Worm (Caenorhabditis elegans): ENCODE measurements around the gene Y14H12A.2.

Gene Y14H12A.2

DNA sequence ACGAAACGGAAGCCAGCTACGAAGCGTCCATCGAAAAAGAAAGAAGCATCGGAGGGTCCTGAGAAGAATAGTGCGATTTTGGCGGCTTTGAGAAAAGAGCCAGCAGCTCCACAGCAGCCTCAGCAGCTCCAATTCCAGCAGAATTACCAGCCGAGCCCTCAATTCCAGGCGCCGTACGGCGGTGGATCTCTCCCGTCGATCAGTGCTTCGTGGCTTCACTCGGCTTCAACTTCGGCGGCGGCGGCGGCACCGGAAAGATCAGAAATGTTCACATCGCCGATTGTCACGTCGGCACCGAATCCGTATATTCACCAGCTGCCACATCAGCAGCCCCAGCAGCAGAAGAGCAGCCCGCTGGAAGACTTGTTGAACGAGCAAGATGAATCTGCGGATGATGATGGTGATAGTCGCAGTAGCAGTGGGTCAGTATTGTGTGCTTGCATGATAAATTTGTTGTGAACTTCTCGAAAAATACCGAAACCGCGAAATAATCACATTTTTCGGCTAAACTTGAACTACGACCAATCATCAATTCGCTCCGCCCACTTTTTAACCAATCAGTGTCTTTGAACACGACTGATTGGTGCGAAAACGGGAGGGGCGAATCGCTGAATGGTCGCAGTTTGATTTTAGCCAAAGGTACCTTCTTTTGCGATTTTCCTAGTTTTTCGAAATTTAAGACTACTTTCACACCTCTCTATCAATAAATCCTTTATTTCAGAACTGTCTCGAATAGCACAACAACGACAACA is 23.6 kb downstream of the Y14H12A.2 start:
- TF ChIP-seq ceh-24 (tag; optimal IDR thresholded peaks at IDR 0.05) (no peak), unc-86 (tag; optimal IDR thresholded peaks at IDR 0.05) (no peak), nfya-1 (tag; optimal IDR thresholded peaks at IDR 0.05) (peak; percentile 88)

DNA sequence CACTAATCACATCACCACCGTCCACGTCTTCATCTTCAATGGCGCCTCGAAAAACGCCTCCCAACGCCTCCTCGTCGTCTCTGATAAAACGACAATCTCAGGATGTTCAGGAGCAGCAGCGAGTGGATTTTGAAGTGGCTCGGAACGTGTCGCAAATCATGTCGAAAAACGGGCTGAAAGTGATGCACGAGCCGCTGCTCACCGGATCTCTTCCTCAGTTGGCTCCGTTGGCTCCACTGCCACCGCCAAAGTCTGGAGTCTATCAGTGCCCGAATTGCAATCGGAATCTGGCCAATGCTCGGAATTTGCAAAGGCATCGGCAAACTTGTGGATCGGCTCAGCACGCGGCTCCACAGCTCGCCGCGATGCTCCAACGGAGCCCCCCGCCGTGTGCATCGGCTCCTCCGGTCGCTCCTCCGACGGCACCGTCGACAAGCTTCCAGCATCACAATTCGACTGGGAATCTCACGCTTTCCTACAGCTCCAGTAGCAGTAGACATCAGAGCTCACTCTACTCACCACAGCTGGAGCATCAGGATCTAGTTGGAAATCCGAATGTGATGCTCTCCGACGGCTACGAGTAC is 25.1 kb downstream of the Y14H12A.2 start:
- TF ChIP-seq dmd-4 (tag; optimal IDR thresholded peaks at IDR 0.05; ENCODE audit: borderline replicate concordance) (no peak), syd-9 (tag; optimal IDR thresholded peaks at IDR 0.05) (no peak), Y22D7AL.16 (tag; optimal IDR thresholded peaks at IDR 0.05) (no peak), sdc-2 (tag; optimal IDR thresholded peaks at IDR 0.05) (peak; percentile 29)

DNA sequence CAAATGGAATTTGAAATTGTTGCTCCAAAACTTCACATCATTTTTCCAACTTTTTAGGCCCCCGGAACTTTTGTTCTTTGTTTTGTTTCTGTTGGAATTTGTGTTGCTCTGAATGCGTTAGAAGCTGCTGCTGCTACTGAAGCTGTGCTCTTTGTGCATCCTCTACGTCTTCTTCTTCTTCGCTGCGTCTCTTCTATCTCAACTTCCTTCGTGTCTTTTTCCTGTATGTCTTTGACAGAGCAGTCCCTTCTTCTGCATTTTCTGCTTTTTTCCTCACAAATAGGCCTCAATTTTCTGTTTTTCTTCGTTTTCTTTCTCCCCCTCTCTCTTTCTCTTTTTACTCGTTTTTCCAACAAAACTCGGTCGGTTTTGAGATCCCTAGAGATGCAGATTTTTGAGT is 28.2 kb downstream of the Y14H12A.2 start:
- TF ChIP-seq unc-3 (GFP tag; conservative IDR thresholded peaks at IDR 0.05) (no peak), unc-3 (tag; optimal IDR thresholded peaks at IDR 0.05) (no peak), ceh-31 (tag; optimal IDR thresholded peaks at IDR 0.05) (peak; percentile 17), tbx-2 (tag; optimal IDR thresholded peaks at IDR 0.05) (no peak)

DNA sequence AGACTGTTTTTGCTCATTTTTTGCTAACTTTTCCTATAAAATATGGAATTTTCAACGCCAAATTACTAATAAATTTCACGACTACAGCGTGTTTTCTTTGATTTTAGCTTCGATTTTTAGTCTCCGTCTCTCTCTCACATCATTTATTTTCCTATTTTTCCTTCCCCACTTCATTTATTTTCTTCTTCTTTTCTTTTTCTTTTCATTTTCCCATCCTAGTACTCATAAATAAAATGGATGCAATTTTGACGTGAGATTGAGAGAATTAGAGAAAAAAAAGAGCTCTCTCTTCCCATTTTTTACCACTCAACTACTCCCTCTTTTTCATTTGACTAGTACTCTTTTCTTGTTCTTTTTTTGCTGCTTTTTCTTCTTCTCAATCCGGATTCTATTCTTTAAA is 29.2 kb downstream of the Y14H12A.2 start:
- TF ChIP-seq ceh-45 (GFP tag; IDR thresholded peaks at IDR 0.05) = no peak
- TF ChIP-seq lim-6 (tag; optimal IDR thresholded peaks at IDR 0.05) = no peak
- TF ChIP-seq ceh-14 (tag; optimal IDR thresholded peaks at IDR 0.05) = no peak
- no peak for TF ChIP-seq madf-2 (tag; optimal IDR thresholded peaks at IDR 0.05)

DNA sequence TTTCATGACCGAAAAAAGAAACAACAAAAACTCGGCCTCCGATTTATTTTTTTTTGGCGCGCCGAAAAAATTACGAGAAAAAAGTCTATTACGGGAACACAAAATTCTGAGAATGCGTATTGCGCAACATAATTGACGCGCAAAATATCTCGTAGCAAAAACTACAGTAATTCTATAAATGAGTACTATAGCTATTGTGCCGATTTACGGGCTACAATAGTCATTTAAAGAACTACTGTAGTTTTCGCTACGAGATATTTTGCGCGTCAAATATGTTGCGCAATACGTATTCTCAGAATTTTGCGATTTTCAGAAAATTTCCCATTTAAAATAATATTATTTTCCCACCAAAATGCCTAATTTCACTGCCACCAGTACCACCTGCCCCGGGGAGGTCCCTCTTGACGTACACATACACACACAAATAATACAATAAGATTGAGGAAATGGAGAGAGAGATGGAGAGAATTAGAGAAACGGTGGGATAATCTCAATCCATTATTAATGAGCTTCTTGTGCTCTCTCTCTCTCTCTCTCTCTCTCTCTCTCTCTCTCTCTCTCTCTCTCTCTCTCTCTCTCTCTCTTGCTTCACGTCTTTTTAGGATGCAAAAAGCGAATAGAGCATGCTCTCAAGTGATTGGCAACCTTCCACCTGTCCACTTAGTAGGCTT is 29.9 kb downstream of the Y14H12A.2 start:
- TF ChIP-seq hlh-6 (tag; optimal IDR thresholded peaks at IDR 0.05) = no peak
- no peak for TF ChIP-seq hlh-13 (GFP tag; optimal IDR thresholded peaks at IDR 0.05)
- no peak for TF ChIP-seq hlh-15 (tag; optimal IDR thresholded peaks at IDR 0.05)
- TF ChIP-seq K09A11.1 (tag; optimal IDR thresholded peaks at IDR 0.05; ENCODE audit: insufficient read depth) = no peak
- no peak for TF ChIP-seq zip-5 (tag; optimal IDR thresholded peaks at IDR 0.05)
- TF ChIP-seq madf-2 (tag; optimal IDR thresholded peaks at IDR 0.05) = no peak
- TF ChIP-seq sdc-2 (tag; optimal IDR thresholded peaks at IDR 0.05) = no peak
- TF ChIP-seq che-1 (tag; optimal IDR thresholded peaks at IDR 0.05) = no peak
- TF ChIP-seq ttx-3 (tag; optimal IDR thresholded peaks at IDR 0.05) = peak; percentile 12
- no peak for TF ChIP-seq rnt-1 (tag; optimal IDR thresholded peaks at IDR 0.05)
- TF ChIP-seq ets-4 (tag; optimal IDR thresholded peaks at IDR 0.05) = no peak
- TF ChIP-seq ceh-18 (tag; optimal IDR thresholded peaks at IDR 0.05) = no peak
- no peak for TF ChIP-seq C38D4.7 (GFP tag; optimal IDR thresholded peaks at IDR 0.05)
- no peak for TF ChIP-seq ref-2 (tag; optimal IDR thresholded peaks at IDR 0.05)
- no peak for TF ChIP-seq nhr-232 (tag; optimal IDR thresholded peaks at IDR 0.05)
- TF ChIP-seq ama-1 (optimal IDR thresholded peaks at IDR 0.05) = no peak
- no peak for TF ChIP-seq F13H6.1 (tag; optimal IDR thresholded peaks at IDR 0.05)
- TF ChIP-seq pros-1 (tag; optimal IDR thresholded peaks at IDR 0.05) = no peak
- TF ChIP-seq mec-3 (tag; optimal IDR thresholded peaks at IDR 0.05; ENCODE audit: borderline replicate concordance) = no peak
- no peak for TF ChIP-seq unc-3 (GFP tag; conservative IDR thresholded peaks at IDR 0.05)
- TF ChIP-seq unc-3 (tag; optimal IDR thresholded peaks at IDR 0.05) = no peak
- no peak for TF ChIP-seq pax-1 (tag; optimal IDR thresholded peaks at IDR 0.05)
- peak; percentile 31 for TF ChIP-seq nfya-1 (tag; optimal IDR thresholded peaks at IDR 0.05)
- TF ChIP-seq elt-2 (tag; optimal IDR thresholded peaks at IDR 0.05) = no peak
- TF ChIP-seq unc-42 (tag; optimal IDR thresholded peaks at IDR 0.05) = peak; percentile 11
- no peak for TF ChIP-seq ceh-45 (GFP tag; IDR thresholded peaks at IDR 0.05)
- TF ChIP-seq lin-11 (tag; optimal IDR thresholded peaks at IDR 0.05) = no peak
- no peak for TF ChIP-seq lim-6 (tag; optimal IDR thresholded peaks at IDR 0.05)
- no peak for TF ChIP-seq hlh-30 (tag; optimal IDR thresholded peaks at IDR 0.05; ENCODE audit: insufficient read depth)
- TF ChIP-seq ceh-31 (tag; optimal IDR thresholded peaks at IDR 0.05) = peak; percentile 25
- no peak for TF ChIP-seq ceh-48 (tag; optimal IDR thresholded peaks at IDR 0.05)
- TF ChIP-seq eyg-1 (tag; optimal IDR thresholded peaks at IDR 0.05) = no peak
- TF ChIP-seq fkh-6 (tag; optimal IDR thresholded peaks at IDR 0.05) = no peak
- TF ChIP-seq npax-4 (tag; optimal IDR thresholded peaks at IDR 0.05) = no peak
- TF ChIP-seq pha-2 (tag; optimal IDR thresholded peaks at IDR 0.05) = no peak
- TF ChIP-seq Y22D7AL.16 (tag; optimal IDR thresholded peaks at IDR 0.05) = no peak
